Fruit fly (Drosophila melanogaster): ENCODE measurements around the gene CG10026.

CG10026 gene

dm6 chr2L:19423467-19424122 lies 30.5 kb upstream of the CG10026 start, which contains the start of the genes Alp12 and CG13085 (continued):
- TF ChIP-seq Hmr (GFP tag; optimal IDR thresholded peaks at IDR 0.05) (peak; percentile 99), ara (GFP tag; IDR thresholded peaks at IDR 0.05) (peak; percentile 95), bab2 (GFP tag; optimal IDR thresholded peaks at IDR 0.05) (peak; percentile 94), CG42726 (GFP tag; IDR thresholded peaks at IDR 0.05; ENCODE audit: partially characterized antibody) (no peak), CG18476 (GFP tag; optimal IDR thresholded peaks at IDR 0.05) (peak; percentile 96), yki (optimal IDR thresholded peaks at IDR 0.05) (peak; percentile 80), Antp (GFP tag; optimal IDR thresholded peaks at IDR 0.05) (peak; percentile 90), bsh (GFP tag; optimal IDR thresholded peaks at IDR 0.05) (peak; percentile 97 to 98), psq (GFP tag; optimal IDR thresholded peaks at IDR 0.05) (peak; percentile 85), Sox100B (GFP tag; optimal IDR thresholded peaks at IDR 0.05) (peak; percentile 100), H2.0 (GFP tag; IDR thresholded peaks at IDR 0.05) (peak; percentile 95), Dip2 (GFP tag; IDR thresholded peaks at IDR 0.05) (peak; percentile 75; the same call in 1 of the 2 replicates), exex (tag; optimal IDR thresholded peaks at IDR 0.05) (peak; percentile 92), BtbVII (GFP tag; optimal IDR thresholded peaks at IDR 0.05) (peak; percentile 99), CG3281 (GFP tag; optimal IDR thresholded peaks at IDR 0.05) (peak; percentile 99), CG10274 (GFP tag; optimal IDR thresholded peaks at IDR 0.05) (peak; percentile 89), CG17359 (tag; optimal IDR thresholded peaks at IDR 0.05) (peak; percentile 98), odd (GFP tag; optimal IDR thresholded peaks at IDR 0.05) (peak; percentile 99), ssp (GFP tag; IDR thresholded peaks at IDR 0.05) (peak; percentile 91), Dp (GFP tag; optimal IDR thresholded peaks at IDR 0.05) (peak; percentile 31), CG15696 (tag; optimal IDR thresholded peaks at IDR 0.05) (peak; percentile 86), NK7.1 (GFP tag; optimal IDR thresholded peaks at IDR 0.05) (peak; percentile 89), fru (optimal IDR thresholded peaks at IDR 0.05) (no peak), Trl (optimal IDR thresholded peaks at IDR 0.05) (peak; percentile 93 to 98), Trl (GFP tag; optimal IDR thresholded peaks at IDR 0.05) (peak; percentile 94), CG31224 (GFP tag; IDR thresholded peaks at IDR 0.05) (peak; percentile 92), pfk (GFP tag; optimal IDR thresholded peaks at IDR 0.05) (peak; percentile 56), Fer2 (tag; optimal IDR thresholded peaks at IDR 0.05) (peak; percentile 94), Taf1 (GFP tag; IDR thresholded peaks at IDR 0.05) (peak; percentile 90), Poxn (GFP tag; IDR thresholded peaks at IDR 0.05) (peak; percentile 89), Fer1 (GFP tag; optimal IDR thresholded peaks at IDR 0.05) (peak; percentile 99), CG13894 (tag; optimal IDR thresholded peaks at IDR 0.05) (peak; percentile 97), fd64A (GFP tag; optimal IDR thresholded peaks at IDR 0.05) (peak; percentile 93), Opbp (GFP tag; IDR thresholded peaks at IDR 0.05; ENCODE audit: partially characterized antibody) (no peak; the same call in 2 of the 3 replicates), Sin3A (optimal IDR thresholded peaks at IDR 0.05) (no peak), gem (tag; optimal IDR thresholded peaks at IDR 0.05) (peak; percentile 99), cas (GFP tag; IDR thresholded peaks at IDR 0.05) (peak; percentile 82), Fer3 (tag; optimal IDR thresholded peaks at IDR 0.05) (peak; percentile 97), run (tag; optimal IDR thresholded peaks at IDR 0.05) (peak; percentile 98), CG4328 (GFP tag; optimal IDR thresholded peaks at IDR 0.05) (peak; percentile 99), CG15073 (GFP tag; optimal IDR thresholded peaks at IDR 0.05) (peak; percentile 79), Ets65A (GFP tag) (peak; percentile 98), CG5245 (GFP tag; optimal IDR thresholded peaks at IDR 0.05) (peak; percentile 93), MTF-1 (GFP tag; optimal IDR thresholded peaks at IDR 0.05; ENCODE audit: borderline replicate concordance) (peak; percentile 83), CG8290 (GFP tag; optimal IDR thresholded peaks at IDR 0.05) (peak; percentile 95), CG8290 (tag; optimal IDR thresholded peaks at IDR 0.05) (peak; percentile 86 to 88), Atf6 (GFP tag; IDR thresholded peaks at IDR 0.05) (peak; percentile 98), CG7987 (GFP tag; optimal IDR thresholded peaks at IDR 0.05) (peak; percentile 84), hkb (optimal IDR thresholded peaks at IDR 0.05) (no peak), hkb (GFP tag; IDR thresholded peaks at IDR 0.05) (peak; percentile 97), CG30403 (GFP tag; optimal IDR thresholded peaks at IDR 0.05) (peak; percentile 99), CG3407 (GFP tag; optimal IDR thresholded peaks at IDR 0.05) (peak; percentile 96)
